Fruit fly (Drosophila melanogaster) whole organism, embryonic: Measurements from ENCODE around the gene CG34454.
A peak's percentile ranks its signal among the peaks of the same experiment; 100 is the strongest.

Experiments used
- ATbp ChIP-seq: fragments of 200-800 bp; sonication (Bioruptor generic); optimal IDR thresholded peaks from 2 replicates; lab custom pipeline; 2017; ENCODE audit warnings: missing biosample characterization, mild to moderate bottlenecking, missing genetic modification characterization, missing genetic modification reagents
- CG1024 ChIP-seq: fragments of 200-800 bp; sonication (Bioruptor generic); IDR thresholded peaks from 2 replicates; pipeline ENCODE4 v1.3.6; 2022; ENCODE audit warnings: missing biosample characterization, missing genetic modification characterization
- CG10366 ChIP-seq: fragments of 200-800 bp; sonication (Bioruptor generic); IDR thresholded peaks from 2 replicates; pipeline ENCODE4 v1.3.6; 2022; ENCODE audit warnings: missing biosample characterization, missing genetic modification characterization
- CG10431 ChIP-seq: fragments of 200-800 bp; sonication (Bioruptor generic); optimal IDR thresholded peaks from 3 replicates; lab custom pipeline; 2018; ENCODE audit warnings: missing biosample characterization, mild to moderate bottlenecking, missing genetic modification characterization
- CG10462 ChIP-seq: fragments of 200-800 bp; sonication (Bioruptor generic); optimal IDR thresholded peaks from 2 replicates; lab custom pipeline; 2016; ENCODE audit warnings: missing biosample characterization, missing genetic modification characterization
- CG11456 ChIP-seq: fragments of 200-800 bp; sonication (Bioruptor generic); IDR thresholded peaks from 3 replicates; pipeline ENCODE4 v1.3.6; 2022; ENCODE audit warnings: missing biosample characterization, missing genetic modification characterization
- CG12236 ChIP-seq: fragments of 200-800 bp; sonication (Bioruptor generic); optimal IDR thresholded peaks from 2 replicates; lab custom pipeline; 2016; ENCODE audit warnings: missing biosample characterization, missing genetic modification characterization
- CG14050 ChIP-seq: fragments of 200-800 bp; sonication (Bioruptor generic); IDR thresholded peaks from 3 replicates; pipeline ENCODE4 v1.3.6; 2022; ENCODE audit warnings: missing biosample characterization, missing genetic modification characterization
- CG1647 ChIP-seq: fragments of 200-800 bp; sonication (Bioruptor generic); optimal IDR thresholded peaks from 3 replicates; lab custom pipeline; 2016; ENCODE audit warnings: missing biosample characterization, missing genetic modification characterization
- CG16813 ChIP-seq: fragments of 200-800 bp; sonication (Bioruptor generic); IDR thresholded peaks from 3 replicates; pipeline ENCODE4 v1.3.6; 2022; ENCODE audit warnings: missing biosample characterization, missing genetic modification characterization; ENCODE audit not compliant: partially characterized antibody
- CG18619 ChIP-seq: fragments of 200-800 bp; sonication (Bioruptor generic); optimal IDR thresholded peaks from 3 replicates; lab custom pipeline; 2017; ENCODE audit warnings: missing biosample characterization, mild to moderate bottlenecking, missing genetic modification characterization
- CG3163 ChIP-seq: fragments of 200-800 bp; sonication (Bioruptor generic); optimal IDR thresholded peaks from 3 replicates; lab custom pipeline; 2016; ENCODE audit warnings: missing biosample characterization, missing genetic modification characterization
- CG32767 ChIP-seq: fragments of 200-800 bp; sonication (Bioruptor generic); IDR thresholded peaks from 2 replicates; pipeline ENCODE4 v1.3.6; 2022; ENCODE audit warnings: missing biosample characterization, missing genetic modification characterization
- CG34376 ChIP-seq: fragments of 200-800 bp; sonication (Bioruptor generic); optimal IDR thresholded peaks from 2 replicates; lab custom pipeline; 2018; ENCODE audit warnings: missing biosample characterization, mild to moderate bottlenecking, missing genetic modification characterization
- CG4617 ChIP-seq: fragments of 200-800 bp; sonication (Bioruptor generic); optimal IDR thresholded peaks from 3 replicates; lab custom pipeline; 2016; ENCODE audit warnings: missing biosample characterization, missing genetic modification characterization, borderline replicate concordance
- CG4854 ChIP-seq: fragments of 200-800 bp; sonication (Bioruptor generic); optimal IDR thresholded peaks from 2 replicates; lab custom pipeline; 2016; ENCODE audit warnings: missing biosample characterization, missing genetic modification characterization, inconsistent platforms
- CG6765 ChIP-seq: fragments of 200-800 bp; sonication (Bioruptor generic); optimal IDR thresholded peaks from 3 replicates; lab custom pipeline; 2017; ENCODE audit warnings: missing biosample characterization, mild to moderate bottlenecking, missing genetic modification characterization
- CG7357 ChIP-seq: fragments of 200-800 bp; sonication (Bioruptor generic); IDR thresholded peaks from 3 replicates; pipeline ENCODE4 v1.3.6; 2022; ENCODE audit warnings: missing biosample characterization, missing genetic modification characterization
- CG7745 ChIP-seq: fragments of 200-800 bp; sonication (Bioruptor generic); optimal IDR thresholded peaks from 2 replicates; lab custom pipeline; 2018; ENCODE audit warnings: missing biosample characterization, mild to moderate bottlenecking, missing genetic modification characterization, moderate library complexity
- CG7963 ChIP-seq: fragments of 200-800 bp; sonication (Bioruptor generic); IDR thresholded peaks from 3 replicates; pipeline ENCODE4 v1.3.6; 2022; ENCODE audit warnings: missing biosample characterization, missing genetic modification characterization; ENCODE audit not compliant: partially characterized antibody
- CG9797 ChIP-seq: fragments of 200-800 bp; sonication (Bioruptor generic); optimal IDR thresholded peaks from 3 replicates; lab custom pipeline; 2018; ENCODE audit warnings: missing biosample characterization, mild to moderate bottlenecking, missing genetic modification characterization
- CrebB ChIP-seq: fragments of 200-800 bp; sonication (Bioruptor generic); optimal IDR thresholded peaks from 3 replicates; lab custom pipeline; 2018; ENCODE audit warnings: missing biosample characterization, mild to moderate bottlenecking, missing genetic modification characterization
- Dp ChIP-seq: fragments of 200-800 bp; sonication (Bioruptor generic); optimal IDR thresholded peaks from 2 replicates; lab custom pipeline; 2018; ENCODE audit warnings: missing biosample characterization, mild to moderate bottlenecking, missing genetic modification characterization, moderate library complexity
- Gug ChIP-seq: fragments of 200-800 bp; sonication (Bioruptor generic); IDR thresholded peaks from 4 replicates; pipeline ENCODE4 v1.3.6; 2022; ENCODE audit warnings: missing biosample characterization, missing genetic modification characterization
- Hsf ChIP-seq: fragments of 200-800 bp; sonication (Bioruptor generic); optimal IDR thresholded peaks from 3 replicates; lab custom pipeline; 2016; ENCODE audit warnings: missing biosample characterization, missing genetic modification characterization
- Max ChIP-seq: fragments of 200-800 bp; sonication (Bioruptor generic); optimal IDR thresholded peaks from 2 replicates; lab custom pipeline; 2016; ENCODE audit warnings: missing biosample characterization, mild to moderate bottlenecking, missing genetic modification characterization
- Nf-YA ChIP-seq: fragments of 200-800 bp; sonication (Bioruptor generic); IDR thresholded peaks from 2 replicates; pipeline ENCODE4 v1.3.6; 2022; ENCODE audit warnings: missing biosample characterization, missing genetic modification characterization
- Opbp ChIP-seq: fragments of 200-800 bp; sonication (Bioruptor generic); IDR thresholded peaks from 3 replicates; pipeline ENCODE4 v1.3.6; 2022; ENCODE audit warnings: missing biosample characterization, missing genetic modification characterization; ENCODE audit not compliant: partially characterized antibody
- Optix ChIP-seq: fragments of 200-800 bp; sonication (Bioruptor generic); IDR thresholded peaks from 3 replicates; pipeline ENCODE4 v1.3.6; 2022; ENCODE audit warnings: missing biosample characterization, missing genetic modification characterization
- Tbp ChIP-seq: fragments of >200 bp; optimal IDR thresholded peaks from 2 replicates; lab custom pipeline; 2018; ENCODE audit warnings: missing biosample characterization, missing genetic modification characterization
- ase ChIP-seq: fragments of 200-800 bp; sonication (Bioruptor generic); IDR thresholded peaks from 3 replicates; pipeline ENCODE4 v1.3.6; 2022; ENCODE audit warnings: missing biosample characterization, missing genetic modification characterization
- ash1 ChIP-seq: fragments of 200-800 bp; sonication (Bioruptor generic); optimal IDR thresholded peaks from 2 replicates; lab custom pipeline; 2018; ENCODE audit warnings: missing biosample characterization, mild to moderate bottlenecking, missing genetic modification characterization
- bcd ChIP-seq: fragments of 200-800 bp; sonication (Bioruptor generic); optimal IDR thresholded peaks from 2 replicates; lab custom pipeline; 2017; ENCODE audit warnings: missing biosample characterization, mild to moderate bottlenecking, missing genetic modification characterization
- chinmo ChIP-seq: fragments of 200-800 bp; sonication (Bioruptor generic); IDR thresholded peaks from 4 replicates; pipeline ENCODE4 v1.3.6; 2022; ENCODE audit warnings: missing biosample characterization, missing genetic modification characterization; ENCODE audit not compliant: partially characterized antibody
- ci ChIP-seq: fragments of 200-800 bp; sonication (Bioruptor generic); IDR thresholded peaks from 3 replicates; pipeline ENCODE4 v1.3.6; 2022; ENCODE audit warnings: missing biosample characterization, missing genetic modification characterization
- ems ChIP-seq: fragments of 200-800 bp; sonication (Bioruptor generic); optimal IDR thresholded peaks from 3 replicates; lab custom pipeline; 2016; ENCODE audit warnings: missing biosample characterization, missing genetic modification characterization
- eve ChIP-seq, 2 experiments: fragments of >200 bp; optimal IDR thresholded peaks; 2 replicates each; lab custom pipeline; 2017; ENCODE audit warnings: missing biosample characterization in 2 of 2, missing genetic modification characterization in 2 of 2
- hb ChIP-seq: fragments of 200-800 bp; sonication (Bioruptor generic); IDR thresholded peaks from 3 replicates; pipeline ENCODE4 v1.3.6; 2022; ENCODE audit warnings: missing biosample characterization, missing genetic modification characterization; ENCODE audit not compliant: partially characterized antibody
- jigr1 ChIP-seq: fragments of 200-800 bp; sonication (Bioruptor generic); IDR thresholded peaks from 3 replicates; pipeline ENCODE4 v1.3.6; 2022; ENCODE audit warnings: missing biosample characterization, missing genetic modification characterization
- jumu ChIP-seq: fragments of 200-800 bp; sonication (Bioruptor generic); optimal IDR thresholded peaks from 3 replicates; lab custom pipeline; 2016; ENCODE audit warnings: missing biosample characterization, missing genetic modification characterization
- klu ChIP-seq: fragments of 200-800 bp; sonication (Bioruptor generic); IDR thresholded peaks from 2 replicates; pipeline ENCODE4 v1.3.6; 2022; ENCODE audit warnings: missing biosample characterization, missing genetic modification characterization
- maf-S ChIP-seq: fragments of 200-800 bp; sonication (Bioruptor generic); optimal IDR thresholded peaks from 2 replicates; lab custom pipeline; 2016; ENCODE audit warnings: missing biosample characterization, missing genetic modification characterization
- onecut ChIP-seq: fragments of 200-800 bp; sonication (Bioruptor generic); IDR thresholded peaks from 2 replicates; pipeline ENCODE4 v1.3.6; 2022; ENCODE audit warnings: missing biosample characterization, missing genetic modification characterization
- row ChIP-seq: fragments of 200-800 bp; sonication (Bioruptor generic); IDR thresholded peaks from 3 replicates; pipeline ENCODE4 v1.3.6; 2022; ENCODE audit warnings: missing biosample characterization, missing genetic modification characterization
- schlank ChIP-seq: fragments of 200-800 bp; sonication (Bioruptor generic); optimal IDR thresholded peaks from 2 replicates; lab custom pipeline; 2018; ENCODE audit warnings: missing biosample characterization, mild to moderate bottlenecking, missing genetic modification characterization
- sna ChIP-seq: fragments of 200-800 bp; sonication (Bioruptor generic); IDR thresholded peaks from 2 replicates; pipeline ENCODE4 v1.3.6; 2022; ENCODE audit warnings: missing biosample characterization, missing genetic modification characterization; ENCODE audit not compliant: partially characterized antibody
- tap ChIP-seq: fragments of 200-800 bp; optimal IDR thresholded peaks from 3 replicates; lab custom pipeline; 2019; ENCODE audit warnings: missing biosample characterization, mild to moderate bottlenecking, missing genetic modification characterization, moderate library complexity
- tll ChIP-seq, 2 experiments: fragments of 200-800 bp in 1 of 2; fragments of >200 bp in 1 of 2; sonication (Bioruptor generic) in 1 of 2; optimal IDR thresholded peaks; 2 replicates each; lab custom pipeline; 2017 to 2019; ENCODE audit warnings: missing biosample characterization in 2 of 2, missing genetic modification characterization in 2 of 2, mild to moderate bottlenecking in 1 of 2, moderate library complexity in 1 of 2
- wor ChIP-seq: fragments of 200-800 bp; sonication (Bioruptor generic); IDR thresholded peaks from 2 replicates; pipeline ENCODE4 v1.3.6; 2022; ENCODE audit warnings: missing biosample characterization, missing genetic modification characterization

Gene CG34454

dm6 chr3L:199050-199745 lies 33.0 kb downstream of the CG34454 start (continued):
- TF ChIP-seq maf-S (GFP tag; lab: Kevin White, UChicago) (no peak), CG7963 (GFP tag; lab: Robert Waterston, UW) (no peak), Optix (GFP tag; lab: Robert Waterston, UW) (no peak), CG10431 (GFP tag; lab: Kevin White, UChicago) (peak; percentile 42), Nf-YA (GFP tag; lab: Robert Waterston, UW) (peak; percentile 42; the same call in 1 of the 2 replicates), Tbp (GFP tag; lab: Kevin White, UChicago) (no peak), klu (GFP tag; lab: Robert Waterston, UW) (no peak), jumu (peak; percentile 48), Opbp (peak; percentile 78), CrebB (tag; lab: Kevin White, UChicago) (no peak), CG18619 (GFP tag; lab: Kevin White, UChicago) (no peak), onecut (peak; percentile 21; the same call in 1 of the 2 replicates), sna (no peak), eve (GFP tag; optimal IDR thresholded peaks at IDR 0.05; lab: Kevin White, UChicago) (no peak), CG10366 (GFP tag; lab: Robert Waterston, UW) (peak; percentile 15; the same call in 1 of the 2 replicates), ash1 (GFP tag; lab: Kevin White, UChicago) (no peak), CG32767 (GFP tag; lab: Robert Waterston, UW) (peak; percentile 78), CG12236 (GFP tag; lab: Kevin White, UChicago) (no peak), CG10462 (GFP tag; lab: Kevin White, UChicago) (no peak), CG4617 (GFP tag; lab: Kevin White, UChicago) (peak; percentile 98), CG7745 (no peak), ci (GFP tag; lab: Robert Waterston, UW) (peak; percentile 52; the same call in 1 of the 3 replicates), schlank (no peak), CG1647 (GFP tag; lab: Kevin White, UChicago) (peak; percentile 31), Max (peak; percentile 16), ems (GFP tag; lab: Kevin White, UChicago) (no peak), CG14050 (GFP tag; lab: Robert Waterston, UW) (no peak), hb (GFP tag; lab: Robert Waterston, UW) (peak; percentile 30; the same call in 1 of the 3 replicates), CG11456 (peak; percentile 53; the same call in 1 of the 3 replicates), Dp (GFP tag; lab: Kevin White, UChicago) (peak; percentile 27), CG6765 (GFP tag; lab: Kevin White, UChicago) (no peak), wor (peak; percentile 51), ATbp (peak; percentile 24), chinmo (GFP tag; lab: Robert Waterston, UW) (peak; percentile 96; the same call in 2 of the 4 replicates), ase (GFP tag; lab: Robert Waterston, UW) (peak; percentile 66; the same call in 2 of the 3 replicates), Gug (GFP tag; lab: Robert Waterston, UW) (peak; percentile 28; the same call in 1 of the 4 replicates), CG3163 (no peak), CG34376 (GFP tag; lab: Kevin White, UChicago) (no peak), CG4854 (GFP tag; lab: Kevin White, UChicago) (no peak), tap (tag; lab: Kevin White, UChicago) (no peak), CG7357 (no peak), Hsf (peak; percentile 11), row (GFP tag; lab: Robert Waterston, UW) (peak; percentile 24; the same call in 2 of the 3 replicates), CG16813 (GFP tag; lab: Robert Waterston, UW) (peak; percentile 31; the same call in 2 of the 3 replicates), bcd (GFP tag; lab: Kevin White, UChicago) (no peak), CG9797 (GFP tag; lab: Kevin White, UChicago) (peak; percentile 13), tll (GFP tag; optimal IDR thresholded peaks at IDR 0.05; lab: Kevin White, UChicago) (no peak), CG1024 (GFP tag; lab: Robert Waterston, UW) (peak; percentile 46; the same call in 1 of the 2 replicates), jigr1 (GFP tag; lab: Robert Waterston, UW) (peak; percentile 48; the same call in 2 of the 3 replicates)
